Worm (Caenorhabditis elegans): ENCODE results near the gene F15H10.8.

F15H10.8 gene

DNA sequence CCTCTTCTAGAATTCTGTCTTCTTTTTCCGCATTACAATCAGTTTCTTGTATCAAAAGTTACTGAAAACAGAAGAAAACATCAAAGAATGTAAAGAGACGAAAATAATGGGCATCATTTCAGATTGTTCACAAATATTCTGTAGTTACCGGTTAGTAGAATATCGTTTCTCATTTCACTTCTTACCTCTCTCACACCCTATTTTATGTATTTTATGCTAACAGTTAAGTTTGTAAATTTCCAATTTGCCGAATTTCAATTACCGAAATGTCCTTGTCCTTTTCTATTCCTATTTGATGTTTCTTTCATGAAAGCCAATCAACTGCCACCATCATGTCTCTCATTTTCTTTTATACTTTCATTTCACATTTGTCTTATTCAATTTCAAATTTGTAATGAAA lies 20.8 kb upstream of the F15H10.8 start:
- no peak for TF ChIP-seq ceh-39 (tag; optimal IDR thresholded peaks at IDR 0.05)
- no peak for TF ChIP-seq M03D4.4 (tag; optimal IDR thresholded peaks at IDR 0.05)
- no peak for TF ChIP-seq unc-120 (tag; optimal IDR thresholded peaks at IDR 0.05; ENCODE audit: poor library complexity, severe bottlenecking)
- TF ChIP-seq blmp-1 (tag; optimal IDR thresholded peaks at IDR 0.05): no peak
- no peak for TF ChIP-seq nhr-76 (tag; optimal IDR thresholded peaks at IDR 0.05)
- TF ChIP-seq lin-32 (GFP tag; optimal IDR thresholded peaks at IDR 0.05): no peak
- TF ChIP-seq unc-39 (tag; optimal IDR thresholded peaks at IDR 0.05): no peak
- TF ChIP-seq snpc-4 (tag; optimal IDR thresholded peaks at IDR 0.05): no peak
- TF ChIP-seq lin-13 (tag; optimal IDR thresholded peaks at IDR 0.05): no peak
- TF ChIP-seq ztf-11 (tag; optimal IDR thresholded peaks at IDR 0.05): no peak
- no peak for TF ChIP-seq sem-2 (GFP tag; optimal IDR thresholded peaks at IDR 0.05)
- no peak for TF ChIP-seq elt-3 (tag; optimal IDR thresholded peaks at IDR 0.05)
- no peak for TF ChIP-seq zip-8 (tag; optimal IDR thresholded peaks at IDR 0.05)
- no peak for TF ChIP-seq lsy-2 (tag; optimal IDR thresholded peaks at IDR 0.05)
- TF ChIP-seq nhr-28 (tag; optimal IDR thresholded peaks at IDR 0.05): no peak
- TF ChIP-seq tbx-8 (GFP tag; optimal IDR thresholded peaks at IDR 0.05): no peak
- TF ChIP-seq nhr-237 (tag; optimal IDR thresholded peaks at IDR 0.05): no peak

DNA sequence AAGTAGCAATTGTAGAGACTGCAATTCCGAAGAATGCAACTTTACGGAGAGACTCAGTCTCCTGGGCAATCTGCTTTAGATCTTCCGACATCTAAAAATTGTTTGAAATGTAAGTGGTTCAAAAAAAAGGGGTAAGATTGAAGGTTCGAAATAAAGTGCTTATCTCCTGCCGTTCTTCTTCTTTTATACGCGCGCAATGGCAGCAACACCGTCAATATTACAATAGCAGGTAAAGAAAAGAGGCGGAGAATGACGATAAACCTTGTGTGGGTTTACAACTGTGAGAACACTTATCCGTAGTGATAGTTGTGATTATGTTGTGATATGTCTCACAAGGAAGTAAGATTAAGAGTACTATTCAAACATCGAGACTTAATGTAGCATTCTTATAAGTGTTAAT lies 19.1 kb upstream of the F15H10.8 start, which contains the start of gene col-13:
TSS of gene col-13 (minus strand) at position 101 of the 400 bp plus-strand sequence.
- TF ChIP-seq drap-1 (GFP tag; optimal IDR thresholded peaks at IDR 0.05): no peak
- no peak for TF ChIP-seq ceh-83 (GFP tag; optimal IDR thresholded peaks at IDR 0.05)
- TF ChIP-seq nhr-28 (tag; optimal IDR thresholded peaks at IDR 0.05): no peak

DNA sequence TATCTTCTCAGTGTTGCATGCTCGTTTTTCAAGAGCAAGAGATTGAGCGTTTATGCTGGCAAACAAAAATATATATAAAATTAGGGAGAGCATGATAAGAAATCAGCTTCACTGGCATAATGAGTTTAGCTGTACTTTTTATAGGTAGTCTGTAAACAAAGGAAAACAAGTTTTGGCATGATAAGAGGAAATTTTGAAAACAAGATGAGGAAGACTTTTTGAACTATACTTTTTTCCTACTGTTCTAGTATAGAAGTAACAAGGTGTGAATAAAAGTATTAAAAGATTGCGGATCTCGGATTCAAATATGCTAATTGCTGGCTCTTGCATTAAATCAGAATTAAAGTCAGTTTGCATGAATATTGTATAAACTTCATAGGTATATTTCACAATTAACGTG lies 16.3 kb upstream of the F15H10.8 start, which contains the start of gene F15H10.5:
TSS of gene F15H10.5 (minus strand) at position 101 of the 400 bp plus-strand sequence.
- no peak for TF ChIP-seq ztf-11 (tag; optimal IDR thresholded peaks at IDR 0.05)

DNA sequence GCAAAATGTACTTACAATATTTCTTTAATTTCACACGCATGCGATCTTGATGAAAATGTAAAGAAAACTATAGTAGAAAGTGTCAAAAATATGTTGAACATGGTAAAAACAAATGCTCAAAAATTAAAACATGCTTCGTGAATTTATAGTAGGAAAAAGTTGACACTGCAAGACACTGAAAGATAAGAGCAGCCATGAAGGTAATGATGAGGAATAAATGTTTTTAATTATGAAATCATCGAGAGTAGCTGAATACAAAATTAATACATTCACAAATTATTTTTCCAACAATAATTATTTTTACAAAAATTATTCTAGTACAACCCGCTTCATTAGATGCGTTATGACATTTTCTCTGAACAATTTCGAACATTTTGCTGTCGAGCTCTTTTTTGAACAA lies 14.2 kb upstream of the F15H10.8 start, which contains the start of gene F15H10.10:
TSS of gene F15H10.10 (minus strand) at position 101 of the 400 bp plus-strand sequence.
- TF ChIP-seq M03D4.4 (tag; optimal IDR thresholded peaks at IDR 0.05) (no peak), nhr-76 (tag; optimal IDR thresholded peaks at IDR 0.05) (no peak), ceh-83 (GFP tag; optimal IDR thresholded peaks at IDR 0.05) (no peak), mab-5 (tag; optimal IDR thresholded peaks at IDR 0.05) (no peak), nhr-12 (tag; optimal IDR thresholded peaks at IDR 0.05) (no peak)

DNA sequence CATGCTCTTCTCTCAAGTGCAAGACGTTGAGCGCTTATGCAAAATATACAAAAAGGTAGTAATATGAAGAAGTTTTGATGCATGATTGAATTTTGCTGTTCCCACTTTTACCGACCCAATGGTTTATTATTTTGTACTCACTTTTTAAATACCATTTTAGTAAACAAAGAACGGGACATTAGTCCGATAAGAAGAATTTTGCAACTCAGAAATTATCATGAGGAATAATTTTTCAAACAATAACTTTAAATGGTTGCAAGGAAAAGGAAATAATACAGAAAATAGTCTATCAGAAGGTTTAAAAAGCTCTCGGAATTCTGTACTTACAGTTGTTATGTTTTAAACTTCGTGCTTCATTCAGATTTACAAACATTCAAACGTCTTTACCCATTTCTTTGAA lies 11.9 kb upstream of the F15H10.8 start, which contains the start of gene F15H10.9:
TSS of gene F15H10.9 (minus strand) at position 101 of the 400 bp plus-strand sequence.
- no peak for TF ChIP-seq nhr-2 (tag; optimal IDR thresholded peaks at IDR 0.05)
- TF ChIP-seq mab-5 (tag; optimal IDR thresholded peaks at IDR 0.05): no peak
- no peak for TF ChIP-seq lin-13 (tag; optimal IDR thresholded peaks at IDR 0.05)
- TF ChIP-seq mls-2 (tag; optimal IDR thresholded peaks at IDR 0.05): no peak
- TF ChIP-seq elt-3 (tag; optimal IDR thresholded peaks at IDR 0.05): no peak
- no peak for TF ChIP-seq ztf-11 (tag; optimal IDR thresholded peaks at IDR 0.05)
- TF ChIP-seq zip-8 (tag; optimal IDR thresholded peaks at IDR 0.05): no peak
- no peak for TF ChIP-seq elt-1 (tag; optimal IDR thresholded peaks at IDR 0.05; ENCODE audit: borderline replicate concordance, insufficient read depth)
- TF ChIP-seq nhr-76 (tag; optimal IDR thresholded peaks at IDR 0.05): no peak
- no peak for TF ChIP-seq flh-1 (GFP tag; optimal IDR thresholded peaks at IDR 0.05)
- no peak for TF ChIP-seq ces-1 (GFP tag; optimal IDR thresholded peaks at IDR 0.05)
- TF ChIP-seq tbx-8 (GFP tag; optimal IDR thresholded peaks at IDR 0.05): no peak
- no peak for TF ChIP-seq ham-2 (GFP tag; optimal IDR thresholded peaks at IDR 0.05)
- TF ChIP-seq unc-62 (GFP tag; optimal IDR thresholded peaks at IDR 0.05): no peak
- no peak for TF ChIP-seq pha-4 (tag; optimal IDR thresholded peaks at IDR 0.05)

DNA sequence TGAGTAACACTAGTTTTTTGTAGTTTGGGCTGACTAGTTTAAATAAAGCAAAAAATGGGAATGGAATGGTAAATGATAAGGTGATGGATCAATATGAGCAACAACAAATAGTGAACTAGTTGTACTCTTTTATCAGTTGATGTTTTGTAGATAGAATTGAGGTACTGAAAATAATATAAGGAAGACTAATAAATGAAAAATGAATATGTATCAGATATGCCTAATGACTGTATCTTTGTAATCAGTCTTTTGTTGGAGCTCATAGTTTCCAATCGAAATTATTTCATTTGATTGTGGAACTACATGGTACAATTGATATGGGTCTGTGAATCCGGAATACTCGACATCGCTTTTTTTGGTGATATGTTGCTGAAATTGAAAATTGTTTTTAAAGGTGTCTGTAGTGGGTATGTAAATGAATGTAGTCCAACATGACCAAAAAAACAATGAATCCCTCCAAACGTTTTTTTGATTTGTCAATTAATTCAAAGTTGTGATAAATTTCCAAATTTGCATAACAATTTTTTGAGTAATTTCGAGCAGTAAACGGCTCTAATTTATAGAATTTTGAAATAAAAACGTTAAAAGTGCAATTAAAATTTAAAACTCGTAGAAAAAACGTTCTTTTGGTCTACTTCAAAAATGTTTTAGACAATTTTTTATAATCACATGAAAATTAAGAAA lies 7.5 kb upstream of the F15H10.8 start, which contains the start of gene F15H10.12:
TSS of gene F15H10.12 (minus strand) at position 51 of the 684 bp plus-strand sequence.
- no peak for TF ChIP-seq blmp-1 (tag; optimal IDR thresholded peaks at IDR 0.05)
- TF ChIP-seq sem-2 (GFP tag; optimal IDR thresholded peaks at IDR 0.05): no peak
- no peak for TF ChIP-seq M03D4.4 (tag; optimal IDR thresholded peaks at IDR 0.05)
- TF ChIP-seq cnd-1 (tag; optimal IDR thresholded peaks at IDR 0.05): no peak
- TF ChIP-seq nhr-2 (tag; optimal IDR thresholded peaks at IDR 0.05): no peak
- TF ChIP-seq zip-8 (tag; optimal IDR thresholded peaks at IDR 0.05): no peak
